Worm (Caenorhabditis elegans) whole organism, L1 larva: Measurements from ENCODE around the gene C26H9A.3.

Source experiments
- C04F5.9 ChIP-seq: sonication (generic microtip); optimal IDR thresholded peaks from 2 replicates; lab custom pipeline; 2016; ENCODE audit warnings: missing genetic modification characterization, missing compliant biosample characterization
- alr-1 ChIP-seq: fragments of 200-800 bp; sonication (Bioruptor generic); optimal IDR thresholded peaks from 2 replicates; lab custom pipeline; 2018; ENCODE audit warnings: borderline replicate concordance, mild to moderate bottlenecking, missing genetic modification characterization, missing compliant biosample characterization
- ama-1 ChIP-seq: fragments of 150-350 bp; optimal IDR thresholded peaks from 2 replicates; lab custom pipeline; 2014
- blmp-1 ChIP-seq: fragments of 150-350 bp; optimal IDR thresholded peaks from 2 replicates; lab custom pipeline; 2014; ENCODE audit warnings: missing biosample characterization, missing genetic modification characterization
- ceh-8 ChIP-seq: fragments of 200-800 bp; sonication (Bioruptor generic); optimal IDR thresholded peaks from 2 replicates; lab custom pipeline; 2018; ENCODE audit warnings: mild to moderate bottlenecking, missing genetic modification characterization, moderate library complexity, missing compliant biosample characterization
- ceh-88 ChIP-seq: fragments of 200-800 bp; sonication (Bioruptor generic); IDR thresholded peaks from 2 replicates; pipeline ENCODE4 v1.3.6; 2022; ENCODE audit warnings: missing genetic modification characterization, missing compliant biosample characterization
- efl-1 ChIP-seq, 4 experiments: fragments of 150-350 bp; optimal IDR thresholded peaks in 3 of 4; peaks in 1 of 4; 1 replicate in 1 of 4; 2 replicates in 3 of 4; lab custom pipeline; 2014; ENCODE audit warnings: missing biosample characterization in 2 of 4, missing genetic modification characterization in 2 of 4, missing genetic modification reagents in 2 of 4
- elt-2 ChIP-seq: sonication (generic microtip); optimal IDR thresholded peaks from 2 replicates; lab custom pipeline; 2016; ENCODE audit warnings: missing genetic modification characterization, mild to moderate bottlenecking, inconsistent platforms, missing compliant biosample characterization, missing genetic modification reagents
- elt-3 ChIP-seq, 6 experiments: fragments of 150-350 bp in 1 of 6; sonication (generic microtip); optimal IDR thresholded peaks; 2 replicates each; lab custom pipeline; 2017 to 2018; ENCODE audit warnings: missing biosample characterization in 6 of 6, missing genetic modification characterization in 6 of 6, inconsistent platforms in 1 of 6
- ets-5 ChIP-seq: fragments of 200-800 bp; sonication (Bioruptor generic); IDR thresholded peaks from 2 replicates; pipeline ENCODE4 v1.3.6; 2022; ENCODE audit warnings: missing genetic modification characterization, missing compliant biosample characterization
- fkh-10 ChIP-seq: sonication (generic microtip); optimal IDR thresholded peaks from 2 replicates; lab custom pipeline; 2017; ENCODE audit warnings: missing biosample characterization, missing genetic modification reagents, missing genetic modification characterization
- fkh-8 ChIP-seq: sonication (generic microtip); optimal IDR thresholded peaks from 2 replicates; lab custom pipeline; 2016; ENCODE audit warnings: mild to moderate bottlenecking, missing genetic modification characterization, missing compliant biosample characterization
- fos-1 ChIP-seq: fragments of 150-350 bp; optimal IDR thresholded peaks from 2 replicates; lab custom pipeline; 2014; ENCODE audit warnings: missing biosample characterization, missing genetic modification characterization
- hpl-2 ChIP-seq: fragments of 150-350 bp; optimal IDR thresholded peaks from 2 replicates; lab custom pipeline; 2014; ENCODE audit warnings: missing biosample characterization, missing genetic modification reagents, missing genetic modification characterization
- isw-1 ChIP-seq: fragments of 200-800 bp; sonication (Bioruptor generic); IDR thresholded peaks from 2 replicates; pipeline ENCODE4 v1.3.6; 2022; ENCODE audit warnings: missing genetic modification characterization, missing compliant biosample characterization
- lin-13 ChIP-seq: fragments of 150-350 bp; optimal IDR thresholded peaks from 2 replicates; lab custom pipeline; 2014; ENCODE audit warnings: missing biosample characterization, missing genetic modification reagents, missing genetic modification characterization
- lir-3 ChIP-seq: sonication (generic microtip); optimal IDR thresholded peaks from 2 replicates; lab custom pipeline; 2016; ENCODE audit warnings: mild to moderate bottlenecking, missing genetic modification characterization, moderate library complexity, missing compliant biosample characterization; ENCODE audit not compliant: poor library complexity
- mab-9 ChIP-seq: fragments of 200-800 bp; sonication (Bioruptor generic); IDR thresholded peaks from 2 replicates; pipeline ENCODE4 v1.3.6; 2022; ENCODE audit warnings: missing genetic modification reagents, missing genetic modification characterization, missing compliant biosample characterization
- mef-2 ChIP-seq: fragments of 150-350 bp; optimal IDR thresholded peaks from 2 replicates; lab custom pipeline; 2014; ENCODE audit warnings: missing biosample characterization, missing genetic modification characterization
- nhr-12 ChIP-seq: sonication (generic microtip); optimal IDR thresholded peaks from 2 replicates; lab custom pipeline; 2017; ENCODE audit warnings: missing biosample characterization, missing genetic modification characterization
- nhr-28 ChIP-seq: fragments of 150-350 bp; optimal IDR thresholded peaks from 2 replicates; lab custom pipeline; 2014; ENCODE audit warnings: missing biosample characterization, missing genetic modification characterization
- nhr-71 ChIP-seq: sonication (generic microtip); optimal IDR thresholded peaks from 2 replicates; lab custom pipeline; 2016; ENCODE audit warnings: mild to moderate bottlenecking, missing genetic modification characterization, moderate library complexity, missing compliant biosample characterization
- nhr-77 ChIP-seq: fragments of 150-350 bp; optimal IDR thresholded peaks from 2 replicates; lab custom pipeline; 2014; ENCODE audit warnings: missing biosample characterization, missing genetic modification characterization
- pqm-1 ChIP-seq: sonication (generic microtip); optimal IDR thresholded peaks from 3 replicates; lab custom pipeline; 2017; ENCODE audit warnings: missing biosample characterization, missing genetic modification characterization
- rnt-1 ChIP-seq: sonication (generic microtip); optimal IDR thresholded peaks from 2 replicates; lab custom pipeline; 2016; ENCODE audit warnings: mild to moderate bottlenecking, missing genetic modification characterization, moderate library complexity, missing compliant biosample characterization
- sup-37 ChIP-seq: fragments of 200-800 bp; sonication (Bioruptor generic); optimal IDR thresholded peaks from 2 replicates; lab custom pipeline; 2018; ENCODE audit warnings: mild to moderate bottlenecking, missing genetic modification characterization, missing compliant biosample characterization
- unc-130 ChIP-seq: fragments of 150-350 bp; optimal IDR thresholded peaks from 2 replicates; lab custom pipeline; 2017; ENCODE audit warnings: missing biosample characterization, missing genetic modification characterization, inconsistent platforms
- unc-86 ChIP-seq: sonication (generic microtip); optimal IDR thresholded peaks from 2 replicates; lab custom pipeline; 2016; ENCODE audit warnings: missing genetic modification characterization, missing compliant biosample characterization
- unc-98 ChIP-seq: fragments of 200-800 bp; sonication (Bioruptor generic); IDR thresholded peaks from 2 replicates; pipeline ENCODE4 v1.3.6; 2022; ENCODE audit warnings: missing genetic modification characterization, missing compliant biosample characterization
- ztf-11 ChIP-seq, 2 experiments: sonication (generic microtip); optimal IDR thresholded peaks; 2 replicates each; lab custom pipeline; 2016 to 2017; ENCODE audit warnings: missing genetic modification characterization in 2 of 2, missing biosample characterization in 1 of 2, missing compliant biosample characterization in 1 of 2

C26H9A.3 gene

DNA sequence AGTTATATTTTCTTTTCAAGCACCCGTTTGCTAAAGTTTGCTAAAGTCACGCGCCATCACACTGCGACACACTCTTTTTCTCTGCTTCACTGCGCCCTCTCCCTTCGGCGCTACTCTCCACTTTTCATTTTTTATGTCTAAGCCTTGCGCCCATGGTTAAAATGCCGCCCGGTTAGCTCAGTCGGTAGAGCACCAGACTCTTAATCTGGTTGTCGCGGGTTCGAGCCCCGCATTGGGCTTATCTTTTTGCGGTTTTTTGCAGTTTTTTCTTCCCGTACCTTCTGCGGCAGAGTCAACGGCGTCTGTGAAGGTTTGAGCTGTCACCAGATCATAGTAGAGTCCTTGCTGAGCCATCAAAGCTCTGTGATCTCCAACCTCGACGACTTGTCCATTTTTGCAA is 44.6 kb downstream of the C26H9A.3 start (continued):
- TF ChIP-seq elt-2 (tag; lab: Kevin White, UChicago) (no peak), unc-98 (GFP tag; lab: Robert Waterston, UW) (peak; percentile 70), ama-1 (lab: Kevin White, UChicago) (no peak), fkh-8 (tag; lab: Kevin White, UChicago) (peak; percentile 80), ets-5 (GFP tag; lab: Robert Waterston, UW) (no peak), lir-3 (tag; lab: Kevin White, UChicago) (peak; percentile 61), mef-2 (tag; lab: Kevin White, UChicago) (peak; percentile 52), nhr-12 (no peak), ztf-11 (tag; optimal IDR thresholded peaks at IDR 0.05; lab: Kevin White, UChicago) (peak in 1 of 2 experiments; percentile 40), efl-1 (optimal IDR thresholded peaks at IDR 0.05; lab: Kevin White, UChicago) (peak; percentile 71 to 73), efl-1 (GFP tag; optimal IDR thresholded peaks at IDR 0.05 in 1 of 2; lab: Kevin White, UChicago) (peak; percentile 59 to 96), alr-1 (tag; lab: Kevin White, UChicago) (no peak), nhr-77 (tag; lab: Kevin White, UChicago) (peak; percentile 22), mab-9 (0 out of 2 replicates have a peak, but pooled peaks have one; percentile 17), nhr-28 (tag; lab: Kevin White, UChicago) (no peak), elt-3 (tag; optimal IDR thresholded peaks at IDR 0.05; lab: Kevin White, UChicago) (peak in 2 of 6 experiments; percentile 1 to 21), fos-1 (peak; percentile 61), unc-86 (tag; lab: Kevin White, UChicago) (peak; percentile 76), ceh-8 (peak; percentile 77), fkh-10 (GFP tag; lab: Kevin White, UChicago) (peak; percentile 33), hpl-2 (GFP tag; lab: Kevin White, UChicago) (no peak), lin-13 (GFP tag; lab: Kevin White, UChicago) (peak; percentile 21), blmp-1 (tag; lab: Kevin White, UChicago) (no peak), sup-37 (peak; percentile 23), isw-1 (peak; percentile 74), C04F5.9 (no peak), pqm-1 (no peak), ceh-88 (peak; percentile 68; the same call in 1 of the 2 replicates), rnt-1 (tag; lab: Kevin White, UChicago) (peak; percentile 93)

DNA sequence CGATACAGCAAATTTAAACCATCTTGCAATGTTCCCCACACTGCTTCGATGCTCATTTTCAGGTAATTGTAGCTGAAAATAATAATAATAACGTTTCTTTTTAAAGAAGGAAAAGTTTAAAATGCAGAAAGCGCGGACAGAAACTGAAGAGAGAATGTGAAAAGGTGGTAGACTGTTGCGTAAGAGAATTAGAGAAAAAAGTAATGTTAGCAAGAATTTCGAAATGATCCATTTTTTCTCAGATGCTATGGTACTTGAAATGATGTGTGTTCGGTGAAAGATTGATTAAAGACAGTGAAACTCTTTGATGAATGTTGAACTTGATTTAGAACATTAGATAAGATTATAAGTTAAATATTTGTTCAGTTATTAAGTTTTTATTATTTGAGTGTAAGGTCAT is 48.8 kb downstream of the C26H9A.3 start, which contains the start of gene cul-6:
Gene cul-6 (minus strand): TSS at position 79 of the 400 bp plus-strand sequence.
- no peak for TF ChIP-seq unc-130 (tag; lab: Kevin White, UChicago)
- TF ChIP-seq efl-1 (optimal IDR thresholded peaks at IDR 0.05; lab: Kevin White, UChicago), result no peak
- TF ChIP-seq efl-1 (GFP tag; optimal IDR thresholded peaks at IDR 0.05 in 1 of 2; lab: Kevin White, UChicago), result peak in 1 of 2 experiments; percentile 74
- TF ChIP-seq elt-3 (tag; optimal IDR thresholded peaks at IDR 0.05; lab: Kevin White, UChicago), result no peak
- TF ChIP-seq nhr-71 (tag; lab: Kevin White, UChicago), result no peak
